Fruit fly (Drosophila melanogaster): ENCODE measurements around the gene CG14456.

CG14456 gene

DNA sequence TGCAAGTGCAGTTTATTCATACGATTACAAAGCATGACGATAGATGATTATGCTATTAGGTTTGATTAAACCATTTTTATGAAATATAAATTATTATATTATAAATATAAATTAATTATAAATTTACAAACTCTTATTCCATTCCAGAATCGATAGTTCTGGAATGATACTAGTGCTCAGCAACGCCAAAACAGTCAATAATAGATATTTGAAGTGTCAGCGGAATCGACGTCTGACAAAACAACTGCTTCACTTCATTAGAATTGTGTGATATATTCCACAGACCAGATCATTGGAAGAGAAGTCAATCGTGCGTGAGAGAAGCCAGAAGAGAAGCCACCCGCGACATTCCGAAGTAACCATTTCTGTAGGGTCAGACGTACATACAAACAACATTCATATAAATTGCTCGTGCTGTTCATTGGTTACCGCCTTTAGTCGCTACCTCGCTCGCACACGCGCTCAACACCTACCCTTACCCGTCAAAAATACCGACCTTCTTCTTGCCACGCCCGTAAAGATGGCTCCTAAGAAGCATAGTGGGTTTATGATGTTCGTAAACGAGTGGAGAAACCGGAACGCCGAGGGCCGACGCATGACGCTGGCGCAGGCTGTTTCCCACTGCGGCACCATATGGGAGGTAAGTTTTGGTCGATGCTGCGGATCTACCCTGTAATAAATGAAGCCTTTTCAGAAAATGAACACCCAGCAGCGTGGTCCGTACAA, 37.2 kb downstream of the CG14456 start (continued):
- TF ChIP-seq Doc2 (GFP tag; IDR thresholded peaks at IDR 0.05): no peak
- TF ChIP-seq D19B (GFP tag; optimal IDR thresholded peaks at IDR 0.05): peak; percentile 62
- TF ChIP-seq D19A (tag; optimal IDR thresholded peaks at IDR 0.05): no peak
- TF ChIP-seq seq (GFP tag; IDR thresholded peaks at IDR 0.05): peak; percentile 59; the same call in 1 of the 2 replicates
- peak; percentile 90 for TF ChIP-seq pros (GFP tag; optimal IDR thresholded peaks at IDR 0.05)
- peak; percentile 38 for TF ChIP-seq ssp (GFP tag; IDR thresholded peaks at IDR 0.05)
- peak; percentile 19 to 28 for TF ChIP-seq Trl (optimal IDR thresholded peaks at IDR 0.05)
- no peak for TF ChIP-seq Trl (GFP tag; optimal IDR thresholded peaks at IDR 0.05)
- no peak for TF ChIP-seq HmgD (GFP tag; optimal IDR thresholded peaks at IDR 0.05)
- peak; percentile 40 for TF ChIP-seq CG3065 (GFP tag; optimal IDR thresholded peaks at IDR 0.05)
- TF ChIP-seq CG7357 (GFP tag; IDR thresholded peaks at IDR 0.05): peak; percentile 33; the same call in 1 of the 3 replicates
- no peak for TF ChIP-seq Nf-YA (GFP tag; IDR thresholded peaks at IDR 0.05)
- peak; percentile 30 for TF ChIP-seq CG1832 (GFP tag; optimal IDR thresholded peaks at IDR 0.05)
- TF ChIP-seq CG13287 (GFP tag; IDR thresholded peaks at IDR 0.05; ENCODE audit: partially characterized antibody): peak; percentile 36
- TF ChIP-seq cg (GFP tag; optimal IDR thresholded peaks at IDR 0.05): peak; percentile 2
- no peak for TF ChIP-seq Eip74EF (GFP tag; optimal IDR thresholded peaks at IDR 0.05)
- peak; percentile 97 for TF ChIP-seq Nf-YB (GFP tag; optimal IDR thresholded peaks at IDR 0.05)
- no peak for TF ChIP-seq CG3838 (GFP tag; optimal IDR thresholded peaks at IDR 0.05)
- TF ChIP-seq al (GFP tag; IDR thresholded peaks at IDR 0.05): no peak
- TF ChIP-seq Dek (tag; optimal IDR thresholded peaks at IDR 0.05): no peak
- TF ChIP-seq CG1603 (tag; optimal IDR thresholded peaks at IDR 0.05): no peak
- TF ChIP-seq CG6689 (GFP tag; IDR thresholded peaks at IDR 0.05): no peak
- TF ChIP-seq CG4404 (GFP tag; IDR thresholded peaks at IDR 0.05): no peak
- TF ChIP-seq ci (GFP tag; IDR thresholded peaks at IDR 0.05): 0 out of 3 replicates have a peak, but pooled peaks have one; percentile 34
- 0 out of 4 replicates have a peak, but pooled peaks have one; percentile 39 for TF ChIP-seq chinmo (GFP tag; IDR thresholded peaks at IDR 0.05; ENCODE audit: partially characterized antibody)
- TF ChIP-seq Adf1 (GFP tag; IDR thresholded peaks at IDR 0.05): 0 out of 2 replicates have a peak, but pooled peaks have one; percentile 27
- TF ChIP-seq dpn (GFP tag; optimal IDR thresholded peaks at IDR 0.05): no peak

DNA sequence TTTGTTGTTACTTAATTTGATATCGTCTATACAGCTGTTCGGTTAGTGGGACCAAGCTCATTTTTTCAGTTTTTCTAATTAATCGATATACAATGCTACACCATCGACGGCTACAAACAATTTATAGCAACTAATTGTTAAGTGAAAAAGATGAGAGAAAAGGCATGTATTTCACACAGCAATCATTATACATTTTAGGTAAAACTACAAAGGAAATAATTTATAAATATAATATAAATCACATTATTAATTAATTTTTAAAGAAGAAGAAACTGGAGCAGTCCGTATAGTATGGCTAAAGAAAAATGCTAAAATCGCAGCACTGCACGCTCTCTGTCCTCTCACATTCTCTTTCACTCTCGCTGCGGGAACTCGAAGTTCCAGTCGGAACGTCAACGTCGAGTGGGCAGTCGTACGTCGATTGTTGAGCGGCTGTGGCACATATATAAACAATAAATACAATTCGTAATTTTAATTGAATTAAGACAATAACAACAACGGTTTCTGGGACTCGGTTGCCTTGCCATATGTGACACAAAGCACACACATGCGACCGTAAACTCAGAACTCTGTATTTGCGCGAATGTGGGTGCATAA, 40.8 kb downstream of the CG14456 start, which contains the start of the genes CG14450 and CG11367:
TSS of gene CG14450 (minus strand) at position 51 of the 597 bp plus-strand sequence.
TSS of gene CG11367 (plus strand) at position 373 of the 597 bp plus-strand sequence.
- TF ChIP-seq CG11398 (GFP tag; optimal IDR thresholded peaks at IDR 0.05): no peak
- TF ChIP-seq Sox102F (GFP tag; optimal IDR thresholded peaks at IDR 0.05): no peak
- no peak for TF ChIP-seq Dip2 (GFP tag; IDR thresholded peaks at IDR 0.05)
- no peak for TF ChIP-seq Hmx (GFP tag; optimal IDR thresholded peaks at IDR 0.05)
- no peak for TF ChIP-seq eve (GFP tag; optimal IDR thresholded peaks at IDR 0.05)
- TF ChIP-seq Elba2 (GFP tag; optimal IDR thresholded peaks at IDR 0.05): no peak
- TF ChIP-seq CG6683 (GFP tag; optimal IDR thresholded peaks at IDR 0.05): no peak
- peak; percentile 91 for TF ChIP-seq Jarid2 (GFP tag; optimal IDR thresholded peaks at IDR 0.05)
- TF ChIP-seq HmgD (GFP tag; optimal IDR thresholded peaks at IDR 0.05): no peak
- no peak for TF ChIP-seq gcm2 (GFP tag; optimal IDR thresholded peaks at IDR 0.05)
- TF ChIP-seq Poxn (GFP tag; IDR thresholded peaks at IDR 0.05): no peak
- TF ChIP-seq danr (GFP tag; IDR thresholded peaks at IDR 0.05): no peak
- peak; percentile 94 for TF ChIP-seq CG17385 (GFP tag; optimal IDR thresholded peaks at IDR 0.05)
- TF ChIP-seq CG2202 (tag; optimal IDR thresholded peaks at IDR 0.05): no peak
- no peak for TF ChIP-seq chm (GFP tag; IDR thresholded peaks at IDR 0.05)
- TF ChIP-seq H2.0 (GFP tag; IDR thresholded peaks at IDR 0.05): no peak
- TF ChIP-seq GATAe (GFP tag; conservative IDR thresholded peaks at IDR 0.05): no peak
- no peak for TF ChIP-seq lola (GFP tag; optimal IDR thresholded peaks at IDR 0.05)
- peak; percentile 18; the same call in 1 of the 3 replicates for TF ChIP-seq zfh1 (GFP tag; IDR thresholded peaks at IDR 0.05)
- peak; percentile 1 for TF ChIP-seq cad (GFP tag; optimal IDR thresholded peaks at IDR 0.05)
- TF ChIP-seq CG18262 (tag; optimal IDR thresholded peaks at IDR 0.05): peak; percentile 48
- TF ChIP-seq vnd (GFP tag; IDR thresholded peaks at IDR 0.05; ENCODE audit: partially characterized antibody): peak; percentile 48; the same call in 1 of the 3 replicates
- TF ChIP-seq corto (GFP tag; optimal IDR thresholded peaks at IDR 0.05): no peak
- TF ChIP-seq mam (GFP tag; optimal IDR thresholded peaks at IDR 0.05): no peak
